Worm (Caenorhabditis elegans) whole organism, L3 larva: Measurements from ENCODE around the gene T05A1.5.

Experiments
- mdl-1 ChIP-seq: fragments of 150-350 bp; optimal IDR thresholded peaks from 2 replicates; lab custom pipeline; 2014; ENCODE audit warnings: missing biosample characterization, missing genetic modification characterization
- nhr-12 ChIP-seq: fragments of 150-350 bp; optimal IDR thresholded peaks from 2 replicates; lab custom pipeline; 2014; ENCODE audit warnings: missing biosample characterization, missing genetic modification characterization
- snpc-4 ChIP-seq: fragments of 150-350 bp; optimal IDR thresholded peaks from 2 replicates; lab custom pipeline; 2014; ENCODE audit warnings: missing biosample characterization, missing genetic modification characterization

DNA sequence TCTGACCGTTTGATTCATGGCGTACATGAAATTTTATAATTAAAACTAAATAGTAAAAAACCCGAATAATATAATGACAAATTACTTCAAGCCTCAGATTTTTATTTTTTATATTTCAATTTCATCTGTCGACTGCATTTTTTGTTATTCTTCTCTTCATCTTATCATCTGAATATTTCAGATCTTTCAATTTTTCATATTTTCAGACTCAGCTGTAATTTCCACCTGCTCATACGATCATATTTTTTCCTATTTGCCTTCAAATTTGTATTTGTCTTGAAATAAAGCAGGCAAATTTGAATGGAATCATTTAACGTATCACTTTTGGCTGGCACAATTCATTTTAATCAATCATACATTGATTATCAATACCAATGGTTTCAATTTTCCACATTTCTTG lies 48.0 kb upstream of the T05A1.5 start, which contains the start of gene sru-4:
- no peak for TF ChIP-seq snpc-4 (tag; lab: Kevin White, UChicago)
- no peak for TF ChIP-seq nhr-12 (tag; lab: Kevin White, UChicago)
- TF ChIP-seq mdl-1 (tag; lab: Kevin White, UChicago): no peak
